Worm (Caenorhabditis elegans) whole organism, young adult: Measurements from ENCODE around the gene pals-19.

Source experiments
- F33H1.4 ChIP-seq: fragments of 200-800 bp; sonication (Bioruptor generic); IDR thresholded peaks from 2 replicates; pipeline ENCODE4 v1.3.6; 2022; ENCODE audit warnings: missing genetic modification reagents, missing genetic modification characterization, missing compliant biosample characterization
- F57A8.1 ChIP-seq: fragments of 200-800 bp; sonication (Bioruptor generic); optimal IDR thresholded peaks from 2 replicates; lab custom pipeline; 2018; ENCODE audit warnings: mild to moderate bottlenecking, missing genetic modification characterization, moderate library complexity, missing compliant biosample characterization
- T07F8.4 ChIP-seq: sonication (generic microtip); optimal IDR thresholded peaks from 2 replicates; lab custom pipeline; 2016; ENCODE audit warnings: mild to moderate bottlenecking, missing genetic modification characterization, moderate library complexity, missing compliant biosample characterization
- akir-1 ChIP-seq: fragments of 200-800 bp; sonication (Bioruptor generic); optimal IDR thresholded peaks from 2 replicates; lab custom pipeline; 2018; ENCODE audit warnings: mild to moderate bottlenecking, missing genetic modification characterization, moderate library complexity, missing compliant biosample characterization
- aptf-2 ChIP-seq: fragments of 200-800 bp; sonication (Bioruptor generic); conservative IDR thresholded peaks from 2 replicates; pipeline ENCODE4 v1.3.6; 2022; ENCODE audit warnings: missing genetic modification reagents, missing genetic modification characterization, missing compliant biosample characterization
- athp-1 ChIP-seq: sonication (generic microtip); optimal IDR thresholded peaks from 2 replicates; lab custom pipeline; 2017; ENCODE audit warnings: mild to moderate bottlenecking, missing genetic modification characterization, missing compliant biosample characterization
- ceh-58 ChIP-seq: fragments of 200-800 bp; sonication (Bioruptor generic); IDR thresholded peaks from 2 replicates; pipeline ENCODE4 v1.3.6; 2022; ENCODE audit warnings: missing genetic modification characterization, missing compliant biosample characterization
- egrh-3 ChIP-seq: fragments of 200-800 bp; sonication (Bioruptor generic); IDR thresholded peaks from 2 replicates; pipeline ENCODE4 v1.3.6; 2022; ENCODE audit warnings: missing genetic modification reagents, missing genetic modification characterization, missing compliant biosample characterization
- him-1 ChIP-seq: sonication (generic microtip); optimal IDR thresholded peaks from 2 replicates; lab custom pipeline; 2016; ENCODE audit warnings: missing genotype, missing genetic modification reagents, missing genetic modification characterization, missing compliant biosample characterization
- mcd-1 ChIP-seq: fragments of 200-800 bp; sonication (Bioruptor generic); IDR thresholded peaks from 2 replicates; pipeline ENCODE4 v1.3.6; 2022; ENCODE audit warnings: missing genetic modification reagents, missing genetic modification characterization, missing compliant biosample characterization
- mel-28 ChIP-seq: sonication (generic microtip); optimal IDR thresholded peaks from 2 replicates; lab custom pipeline; 2016; ENCODE audit warnings: borderline replicate concordance, mild to moderate bottlenecking, missing genetic modification characterization, missing compliant biosample characterization
- nhr-80 ChIP-seq: sonication (generic microtip); optimal IDR thresholded peaks from 2 replicates; lab custom pipeline; 2016; ENCODE audit warnings: missing genetic modification characterization, missing compliant biosample characterization
- rec-8 ChIP-seq, 2 experiments: sonication (generic microtip); optimal IDR thresholded peaks; 2 replicates each; lab custom pipeline; 2016; ENCODE audit warnings: mild to moderate bottlenecking in 2 of 2, missing genetic modification characterization in 2 of 2, missing genetic modification reagents in 2 of 2, missing genotype in 2 of 2, missing biosample characterization in 1 of 2, missing compliant biosample characterization in 1 of 2, moderate library complexity in 1 of 2
- snpc-4 ChIP-seq, 5 experiments: fragments of 150-350 bp in 1 of 5; sonication (generic microtip) in 4 of 5; optimal IDR thresholded peaks; 2 replicates each; lab custom pipeline; 2014 to 2018; ENCODE audit warnings: missing genetic modification characterization in 5 of 5, missing biosample characterization in 3 of 5, antibody characterized with exemption in 2 of 5, mild to moderate bottlenecking in 2 of 5, missing compliant biosample characterization in 2 of 5, missing genotype in 2 of 5, moderate library complexity in 2 of 5, missing genetic modification reagents in 1 of 5
- zfh-2 ChIP-seq: fragments of 200-800 bp; sonication (Bioruptor generic); conservative IDR thresholded peaks from 2 replicates; pipeline ENCODE4 v1.3.6; 2022; ENCODE audit warnings: missing genetic modification reagents, missing genetic modification characterization, missing compliant biosample characterization
- ztf-3 ChIP-seq: fragments of 200-800 bp; sonication (Bioruptor generic); optimal IDR thresholded peaks from 2 replicates; lab custom pipeline; 2018; ENCODE audit warnings: mild to moderate bottlenecking, missing genetic modification characterization, missing compliant biosample characterization

pals-19 gene

DNA sequence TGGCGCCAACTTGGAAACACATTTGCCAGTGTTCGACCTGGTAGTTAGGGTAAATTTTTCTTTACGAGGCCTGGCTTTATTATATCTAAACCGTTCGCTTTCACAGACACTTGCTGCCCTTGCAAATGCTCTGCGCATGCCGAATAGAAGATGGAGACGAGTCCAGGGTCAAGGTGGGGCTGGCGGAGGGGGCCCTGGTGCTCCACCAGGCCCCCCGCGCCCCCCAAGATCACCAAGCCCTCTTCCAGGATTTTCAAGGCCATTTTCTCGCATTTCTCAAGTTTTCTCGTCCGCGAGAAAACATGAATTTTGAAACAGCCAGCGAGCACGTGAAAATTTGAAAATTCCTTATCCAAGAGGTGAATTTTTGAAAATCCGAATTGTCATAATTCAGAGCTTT, 37.9 kb downstream of the pals-19 start:
- no peak for TF ChIP-seq ztf-3 (GFP tag; lab: Kevin White, UChicago)
- TF ChIP-seq snpc-4 (GFP tag; optimal IDR thresholded peaks at IDR 0.05; lab: Kevin White, UChicago) = no peak
- no peak for TF ChIP-seq snpc-4 (tag; optimal IDR thresholded peaks at IDR 0.05; lab: Kevin White, UChicago)
- peak; percentile 79 for TF ChIP-seq zfh-2
- TF ChIP-seq aptf-2 = no peak
- TF ChIP-seq him-1 (tag; lab: Kevin White, UChicago) = no peak
- TF ChIP-seq ceh-58 (GFP tag; lab: Robert Waterston, UW) = no peak
- TF ChIP-seq egrh-3 (GFP tag; lab: Robert Waterston, UW) = peak; percentile 68; the same call in 1 of the 2 replicates
- no peak for TF ChIP-seq T07F8.4 (tag; lab: Kevin White, UChicago)
- TF ChIP-seq mcd-1 (GFP tag; lab: Robert Waterston, UW) = 0 out of 2 replicates have a peak, but pooled peaks have one; percentile 15
- no peak for TF ChIP-seq F57A8.1
- no peak for TF ChIP-seq athp-1
- TF ChIP-seq mel-28 (tag; lab: Kevin White, UChicago) = no peak
- TF ChIP-seq akir-1 (GFP tag; lab: Kevin White, UChicago) = no peak
- TF ChIP-seq nhr-80 (tag; lab: Kevin White, UChicago) = no peak

DNA sequence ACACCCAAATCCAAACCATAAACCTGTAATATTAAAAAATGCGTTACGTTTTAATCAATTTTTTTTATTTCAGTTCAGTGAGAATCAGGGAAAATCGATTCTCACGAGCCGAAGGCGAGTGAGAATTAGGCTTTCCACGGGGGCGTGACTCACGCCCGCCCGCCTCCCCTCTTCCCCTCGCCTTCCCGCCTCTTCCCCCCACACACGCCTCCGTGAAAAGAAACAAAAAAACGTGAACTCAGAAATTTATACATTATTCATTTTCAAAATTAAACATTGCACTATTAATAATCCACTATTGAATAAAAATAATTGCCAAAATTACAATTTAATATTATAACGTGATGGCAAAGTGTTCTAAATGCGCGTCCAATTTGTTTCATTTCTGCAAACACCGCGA, 45.0 kb downstream of the pals-19 start:
- TF ChIP-seq zfh-2 = peak; percentile 65; the same call in 1 of the 2 replicates
- no peak for TF ChIP-seq rec-8 (tag; optimal IDR thresholded peaks at IDR 0.05; lab: Kevin White, UChicago)
- TF ChIP-seq F33H1.4 = no peak
